Worm (Caenorhabditis elegans) whole organism, L3 larva: ENCODE measurements around the gene aptf-3.

Source experiments
- fos-1 ChIP-seq: fragments of 150-350 bp; optimal IDR thresholded peaks from 2 replicates; lab custom pipeline; 2014; ENCODE audit warnings: missing biosample characterization, missing genetic modification characterization
- nhr-11 ChIP-seq: fragments of 150-350 bp; optimal IDR thresholded peaks from 2 replicates; lab custom pipeline; 2014; ENCODE audit warnings: missing biosample characterization, missing genetic modification characterization
- pha-4 ChIP-seq: fragments of 150-350 bp; optimal IDR thresholded peaks from 2 replicates; lab custom pipeline; 2014; ENCODE audit warnings: missing biosample characterization, missing genetic modification reagents, missing genetic modification characterization
- pqm-1 ChIP-seq: fragments of 150-350 bp; optimal IDR thresholded peaks from 2 replicates; lab custom pipeline; 2017; ENCODE audit warnings: missing biosample characterization, missing genetic modification characterization, inconsistent platforms
- sea-2 ChIP-seq: fragments of 150-350 bp; sonication (generic microtip); optimal IDR thresholded peaks from 4 replicates; lab custom pipeline; 2014; ENCODE audit warnings: missing biosample characterization, missing genetic modification reagents, missing genetic modification characterization
- skn-1 ChIP-seq: fragments of 150-350 bp; optimal IDR thresholded peaks from 2 replicates; lab custom pipeline; 2014; ENCODE audit warnings: missing biosample characterization, missing genetic modification characterization
- snpc-4 ChIP-seq: fragments of 150-350 bp; optimal IDR thresholded peaks from 2 replicates; lab custom pipeline; 2014; ENCODE audit warnings: missing biosample characterization, missing genetic modification characterization
- unc-62 ChIP-seq: fragments of 150-350 bp; sonication (generic microtip); optimal IDR thresholded peaks from 4 replicates; lab custom pipeline; 2014; ENCODE audit warnings: missing biosample characterization, missing genetic modification reagents, missing genetic modification characterization
- ztf-11 ChIP-seq: fragments of 150-350 bp; optimal IDR thresholded peaks from 2 replicates; lab custom pipeline; 2014; ENCODE audit warnings: missing biosample characterization, missing genetic modification characterization

- no peak for TF ChIP-seq ztf-11 (tag; lab: Kevin White, UChicago)
- no peak for TF ChIP-seq skn-1 (tag; lab: Kevin White, UChicago)
- no peak for TF ChIP-seq snpc-4 (tag; lab: Kevin White, UChicago)
- TF ChIP-seq sea-2 (GFP tag; lab: Kevin White, UChicago) = no peak
- no peak for TF ChIP-seq unc-62
- TF ChIP-seq fos-1 (tag; lab: Kevin White, UChicago) = no peak
- TF ChIP-seq pqm-1 (tag; lab: Kevin White, UChicago) = no peak
- TF ChIP-seq pha-4 (tag; lab: Kevin White, UChicago) = no peak
- no peak for TF ChIP-seq nhr-11
Measured at ce11 chrII:8627907-8628306, 33.9 kb downstream of the aptf-3 start.
